Worm (Caenorhabditis elegans): Measurements from ENCODE around the gene F55C9.5.

DNA sequence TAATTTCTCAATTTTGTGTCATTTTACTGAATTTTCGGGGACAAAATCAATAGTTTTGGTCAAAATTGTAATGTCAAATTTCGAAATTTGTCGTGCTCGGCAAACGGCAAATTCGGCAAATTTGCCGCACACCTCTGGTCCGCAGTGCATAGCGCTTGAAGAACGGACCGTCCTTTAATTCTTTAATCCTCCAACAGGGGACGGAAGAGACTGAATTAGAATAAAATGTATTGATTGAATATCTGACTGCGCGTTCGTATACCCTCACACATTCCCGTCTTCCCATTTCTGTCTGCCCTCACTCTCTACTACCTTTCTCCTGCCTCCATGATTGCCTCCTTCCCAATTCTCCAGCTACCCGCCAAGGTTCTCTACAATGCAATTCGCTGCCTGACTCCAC is 6.3 kb upstream of the F55C9.5 start, which contains the start of gene F55C9.14:
- TF ChIP-seq unc-86 (tag; optimal IDR thresholded peaks at IDR 0.05): no peak
- TF ChIP-seq nhr-77 (tag; optimal IDR thresholded peaks at IDR 0.05): no peak
- TF ChIP-seq nhr-84 (tag; optimal IDR thresholded peaks at IDR 0.05): no peak
- TF ChIP-seq nhr-76 (tag; optimal IDR thresholded peaks at IDR 0.05): no peak
- no peak for TF ChIP-seq lin-13 (GFP tag; optimal IDR thresholded peaks at IDR 0.05)
- no peak for TF ChIP-seq snpc-4 (tag; optimal IDR thresholded peaks at IDR 0.05)
- no peak for TF ChIP-seq zag-1 (tag; optimal IDR thresholded peaks at IDR 0.05)
- no peak for TF ChIP-seq pax-3 (tag; optimal IDR thresholded peaks at IDR 0.05)
- no peak for TF ChIP-seq nhr-20 (tag; optimal IDR thresholded peaks at IDR 0.05)
- no peak for TF ChIP-seq ztf-11 (tag; optimal IDR thresholded peaks at IDR 0.05)
- TF ChIP-seq ceh-90 (tag; optimal IDR thresholded peaks at IDR 0.05): no peak
- TF ChIP-seq blmp-1 (tag; optimal IDR thresholded peaks at IDR 0.05): no peak
